Fruit fly (Drosophila melanogaster): Measurements from ENCODE around the gene pira.

pira gene

DNA sequence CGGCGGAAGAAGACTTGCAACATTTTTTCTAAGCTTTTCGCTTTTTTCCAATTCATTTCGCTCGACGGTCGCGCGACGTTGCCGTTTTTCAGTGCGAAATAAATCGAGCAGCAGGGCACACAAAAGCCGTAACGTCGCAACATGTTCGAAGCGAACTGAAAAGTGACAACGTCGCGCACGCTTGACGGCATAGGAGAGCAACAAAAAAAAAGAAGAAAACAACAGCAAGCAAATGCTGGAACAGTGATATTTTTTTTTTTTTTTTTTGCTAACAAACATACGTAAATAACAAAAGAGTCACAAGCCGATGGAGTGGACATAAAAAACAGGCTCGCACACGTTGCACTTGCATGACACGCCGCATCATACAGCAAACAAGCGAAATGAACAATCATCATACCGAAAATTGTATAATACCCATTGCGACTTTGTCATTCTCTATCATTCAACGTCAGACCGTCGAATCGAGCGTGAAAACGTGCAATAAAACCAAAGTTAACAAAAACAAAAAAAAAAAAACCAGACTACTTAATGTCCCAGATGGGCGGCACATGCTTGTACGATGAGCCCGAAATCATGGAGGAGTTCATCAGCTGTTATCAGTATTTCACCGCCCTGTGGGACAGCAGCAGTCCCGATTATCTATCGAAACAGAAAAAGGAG lies 19.3 kb downstream of the pira start, which contains the start of gene CG4004 (continued):
- TF ChIP-seq CG3065 (GFP tag; optimal IDR thresholded peaks at IDR 0.05) (no peak), CG12659 (GFP tag; optimal IDR thresholded peaks at IDR 0.05) (no peak), pfk (GFP tag; optimal IDR thresholded peaks at IDR 0.05) (no peak), CG9817 (tag; optimal IDR thresholded peaks at IDR 0.05) (no peak), CG17328 (GFP tag; IDR thresholded peaks at IDR 0.05) (no peak), unpg (GFP tag; optimal IDR thresholded peaks at IDR 0.05) (peak; percentile 12), Ets97D (GFP tag; optimal IDR thresholded peaks at IDR 0.05) (no peak), org-1 (GFP tag; optimal IDR thresholded peaks at IDR 0.05) (no peak), CG17829 (tag; optimal IDR thresholded peaks at IDR 0.05) (no peak), lbe (GFP tag; optimal IDR thresholded peaks at IDR 0.05) (peak; percentile 28), fd3F (GFP tag; optimal IDR thresholded peaks at IDR 0.05) (no peak), Drgx (GFP tag; IDR thresholded peaks at IDR 0.05) (peak; percentile 82), CG10274 (GFP tag; optimal IDR thresholded peaks at IDR 0.05) (no peak), Ssrp (tag; optimal IDR thresholded peaks at IDR 0.05) (peak; percentile 3), CG4424 (GFP tag; optimal IDR thresholded peaks at IDR 0.05) (no peak), zfh1 (GFP tag; IDR thresholded peaks at IDR 0.05) (no peak), TFAM (GFP tag; optimal IDR thresholded peaks at IDR 0.05) (no peak), Gug (GFP tag; IDR thresholded peaks at IDR 0.05) (no peak), chn (GFP tag; optimal IDR thresholded peaks at IDR 0.05) (no peak), CG17802 (tag; optimal IDR thresholded peaks at IDR 0.05) (no peak), CG16813 (GFP tag; IDR thresholded peaks at IDR 0.05; ENCODE audit: partially characterized antibody) (0 out of 3 replicates have a peak, but pooled peaks have one; percentile 34), Nf-YC (tag; optimal IDR thresholded peaks at IDR 0.05) (no peak), sqz (GFP tag; optimal IDR thresholded peaks at IDR 0.05) (peak; percentile 33), sd (tag; optimal IDR thresholded peaks at IDR 0.05) (no peak), CG13424 (tag; optimal IDR thresholded peaks at IDR 0.05) (peak; percentile 68), dmrt11E (tag; optimal IDR thresholded peaks at IDR 0.05) (peak; percentile 43), MTF-1 (GFP tag; optimal IDR thresholded peaks at IDR 0.05; ENCODE audit: borderline replicate concordance) (no peak), CG17359 (tag; optimal IDR thresholded peaks at IDR 0.05) (peak; percentile 49), CG30403 (GFP tag; optimal IDR thresholded peaks at IDR 0.05) (no peak), ken (GFP tag; IDR thresholded peaks at IDR 0.05) (0 out of 3 replicates have a peak, but pooled peaks have one; percentile 32), CG34224 (GFP tag; IDR thresholded peaks at IDR 0.05; ENCODE audit: partially characterized antibody) (no peak), zf30C (GFP tag; optimal IDR thresholded peaks at IDR 0.05) (peak; percentile 49), Sox102F (GFP tag; optimal IDR thresholded peaks at IDR 0.05) (peak; percentile 19), Rfx (GFP tag; IDR thresholded peaks at IDR 0.05) (0 out of 2 replicates have a peak, but pooled peaks have one; percentile 7), nom (GFP tag; optimal IDR thresholded peaks at IDR 0.05) (peak; percentile 53), Adf1 (GFP tag; IDR thresholded peaks at IDR 0.05) (peak; percentile 65), Pdp1 (GFP tag; optimal IDR thresholded peaks at IDR 0.05) (peak in 1 of 2 experiments; percentile 74), CG13624 (GFP tag; optimal IDR thresholded peaks at IDR 0.05) (no peak), crc (GFP tag; optimal IDR thresholded peaks at IDR 0.05) (no peak), CG14014 (GFP tag; IDR thresholded peaks at IDR 0.05) (no peak), row (GFP tag; IDR thresholded peaks at IDR 0.05) (peak; percentile 20; the same call in 1 of the 3 replicates), grn (GFP tag; optimal IDR thresholded peaks at IDR 0.05) (no peak), CG8290 (GFP tag; optimal IDR thresholded peaks at IDR 0.05) (no peak), CG8290 (tag; optimal IDR thresholded peaks at IDR 0.05) (peak in 1 of 2 experiments; percentile 17), sisA (GFP tag; IDR thresholded peaks at IDR 0.05) (no peak), phol (tag; optimal IDR thresholded peaks at IDR 0.05) (peak; percentile 58), cato (GFP tag; optimal IDR thresholded peaks at IDR 0.05; ENCODE audit: borderline replicate concordance) (no peak), CTCF (GFP tag; optimal IDR thresholded peaks at IDR 0.05) (no peak), gem (tag; optimal IDR thresholded peaks at IDR 0.05) (peak; percentile 40), eyg (GFP tag; optimal IDR thresholded peaks at IDR 0.05) (no peak)

Measured in whole organism, embryonic.